Worm (Caenorhabditis elegans) whole organism, late embryonic: ENCODE measurements around the gene sru-16.
A peak's percentile ranks its signal among the peaks of the same experiment; 100 is the strongest.

Experiments used
- C08G9.2 ChIP-seq: sonication (generic microtip); optimal IDR thresholded peaks from 2 replicates; lab custom pipeline; 2016; ENCODE audit warnings: mild to moderate bottlenecking, missing genetic modification characterization, moderate library complexity, missing compliant biosample characterization
- F13H6.1 ChIP-seq: sonication (generic microtip); optimal IDR thresholded peaks from 2 replicates; lab custom pipeline; 2016; ENCODE audit warnings: missing genetic modification characterization, missing compliant biosample characterization
- K02D7.2 ChIP-seq: sonication (generic microtip); optimal IDR thresholded peaks from 2 replicates; lab custom pipeline; 2017; ENCODE audit warnings: mild to moderate bottlenecking, missing genetic modification characterization, missing compliant biosample characterization
- T23F11.4 ChIP-seq: fragments of 200-800 bp; sonication (Bioruptor generic); optimal IDR thresholded peaks from 2 replicates; lab custom pipeline; 2018; ENCODE audit warnings: mild to moderate bottlenecking, missing genetic modification characterization, missing compliant biosample characterization
- Y22D7AL.16 ChIP-seq: sonication (generic microtip); optimal IDR thresholded peaks from 2 replicates; lab custom pipeline; 2016; ENCODE audit warnings: missing genetic modification characterization, missing compliant biosample characterization
- ahr-1 ChIP-seq: sonication (generic microtip); optimal IDR thresholded peaks from 2 replicates; lab custom pipeline; 2016; ENCODE audit warnings: missing genetic modification characterization, missing compliant biosample characterization
- ama-1 ChIP-seq: fragments of 150-350 bp; optimal IDR thresholded peaks from 2 replicates; lab custom pipeline; 2014
- ceh-14 ChIP-seq: sonication (generic microtip); optimal IDR thresholded peaks from 2 replicates; lab custom pipeline; 2016; ENCODE audit warnings: missing genotype, missing genetic modification characterization, missing compliant biosample characterization
- ceh-18 ChIP-seq: sonication (generic microtip); optimal IDR thresholded peaks from 2 replicates; lab custom pipeline; 2016; ENCODE audit warnings: missing genetic modification characterization, missing compliant biosample characterization
- ceh-2 ChIP-seq: sonication (generic microtip); optimal IDR thresholded peaks from 2 replicates; lab custom pipeline; 2016; ENCODE audit warnings: missing genotype, missing genetic modification characterization, missing compliant biosample characterization
- ceh-22 ChIP-seq: sonication (generic microtip); optimal IDR thresholded peaks from 2 replicates; lab custom pipeline; 2017; ENCODE audit warnings: missing biosample characterization, missing genetic modification characterization
- ceh-34 ChIP-seq: sonication (generic microtip); optimal IDR thresholded peaks from 2 replicates; lab custom pipeline; 2016; ENCODE audit warnings: mild to moderate bottlenecking, missing genetic modification characterization, missing compliant biosample characterization
- ceh-48 ChIP-seq: sonication (generic microtip); optimal IDR thresholded peaks from 2 replicates; lab custom pipeline; 2016; ENCODE audit warnings: missing genetic modification characterization, inconsistent platforms, missing compliant biosample characterization
- ceh-9 ChIP-seq: sonication (generic microtip); optimal IDR thresholded peaks from 2 replicates; lab custom pipeline; 2016; ENCODE audit warnings: mild to moderate bottlenecking, missing genetic modification characterization, inconsistent platforms, missing compliant biosample characterization
- dmd-4 ChIP-seq: sonication (generic microtip); optimal IDR thresholded peaks from 2 replicates; lab custom pipeline; 2016; ENCODE audit warnings: borderline replicate concordance, missing genetic modification characterization, missing compliant biosample characterization
- dve-1 ChIP-seq: sonication (generic microtip); optimal IDR thresholded peaks from 2 replicates; lab custom pipeline; 2017; ENCODE audit warnings: antibody characterized with exemption, mild to moderate bottlenecking, missing genetic modification characterization, missing compliant biosample characterization
- fkh-6 ChIP-seq: sonication (generic microtip); optimal IDR thresholded peaks from 2 replicates; lab custom pipeline; 2016; ENCODE audit warnings: missing genetic modification characterization, missing compliant biosample characterization
- gmeb-2 ChIP-seq: sonication (generic microtip); optimal IDR thresholded peaks from 2 replicates; lab custom pipeline; 2016; ENCODE audit warnings: missing genetic modification characterization, inconsistent platforms, missing compliant biosample characterization
- hlh-13 ChIP-seq: fragments of 200-800 bp; sonication (Bioruptor generic); optimal IDR thresholded peaks from 2 replicates; lab custom pipeline; 2018; ENCODE audit warnings: mild to moderate bottlenecking, missing genetic modification characterization, missing compliant biosample characterization
- hlh-15 ChIP-seq: sonication (generic microtip); optimal IDR thresholded peaks from 2 replicates; lab custom pipeline; 2016; ENCODE audit warnings: missing genetic modification characterization, missing compliant biosample characterization
- hlh-30 ChIP-seq: sonication (generic microtip); optimal IDR thresholded peaks from 2 replicates; lab custom pipeline; 2017; ENCODE audit warnings: antibody characterized with exemption, missing genetic modification characterization, missing compliant biosample characterization; ENCODE audit not compliant: insufficient read depth
- madf-2 ChIP-seq: sonication (generic microtip); optimal IDR thresholded peaks from 2 replicates; lab custom pipeline; 2017; ENCODE audit warnings: missing genetic modification characterization, missing compliant biosample characterization
- mec-3 ChIP-seq: sonication (generic microtip); optimal IDR thresholded peaks from 2 replicates; lab custom pipeline; 2016; ENCODE audit warnings: borderline replicate concordance, missing genetic modification characterization, missing compliant biosample characterization
- nhr-232 ChIP-seq: sonication (generic microtip); optimal IDR thresholded peaks from 2 replicates; lab custom pipeline; 2016; ENCODE audit warnings: missing genetic modification characterization, missing compliant biosample characterization
- npax-4 ChIP-seq: sonication (generic microtip); optimal IDR thresholded peaks from 2 replicates; lab custom pipeline; 2016; ENCODE audit warnings: missing genetic modification characterization, missing compliant biosample characterization
- odd-2 ChIP-seq: sonication (generic microtip); optimal IDR thresholded peaks from 2 replicates; lab custom pipeline; 2017; ENCODE audit warnings: antibody characterized with exemption, mild to moderate bottlenecking, missing genetic modification characterization, missing compliant biosample characterization
- pat-9 ChIP-seq: fragments of 200-800 bp; sonication (Bioruptor generic); optimal IDR thresholded peaks from 2 replicates; lab custom pipeline; 2018; ENCODE audit warnings: mild to moderate bottlenecking, missing genetic modification characterization, moderate library complexity, missing compliant biosample characterization
- pax-1 ChIP-seq: fragments of 150-350 bp; optimal IDR thresholded peaks from 2 replicates; lab custom pipeline; 2014; ENCODE audit warnings: missing biosample characterization, missing genetic modification characterization
- rnt-1 ChIP-seq: sonication (generic microtip); optimal IDR thresholded peaks from 2 replicates; lab custom pipeline; 2016; ENCODE audit warnings: missing genetic modification characterization, missing compliant biosample characterization
- sdc-2 ChIP-seq: sonication (generic microtip); optimal IDR thresholded peaks from 2 replicates; lab custom pipeline; 2016; ENCODE audit warnings: missing genotype, missing genetic modification characterization, missing compliant biosample characterization
- sox-4 ChIP-seq: sonication (generic microtip); optimal IDR thresholded peaks from 2 replicates; lab custom pipeline; 2017; ENCODE audit warnings: mild to moderate bottlenecking, missing genetic modification characterization, inconsistent platforms, missing compliant biosample characterization
- syd-9 ChIP-seq: sonication (generic microtip); optimal IDR thresholded peaks from 2 replicates; lab custom pipeline; 2016; ENCODE audit warnings: mild to moderate bottlenecking, missing genetic modification characterization, moderate library complexity, missing compliant biosample characterization
- tbx-2 ChIP-seq: sonication (generic microtip); optimal IDR thresholded peaks from 2 replicates; lab custom pipeline; 2016; ENCODE audit warnings: missing genetic modification characterization, missing compliant biosample characterization
- ttx-3 ChIP-seq: sonication (generic microtip); optimal IDR thresholded peaks from 2 replicates; lab custom pipeline; 2016; ENCODE audit warnings: missing genetic modification reagents, missing genetic modification characterization, missing compliant biosample characterization
- unc-3 ChIP-seq, 2 experiments: fragments of 200-800 bp in 1 of 2; sonication (Bioruptor generic) in 1 of 2; sonication (generic microtip) in 1 of 2; conservative IDR thresholded peaks in 1 of 2; optimal IDR thresholded peaks in 1 of 2; 2 replicates each; pipeline versions ENCODE4 v1.3.6 to Lab custom; 2016 to 2022; ENCODE audit warnings: missing compliant biosample characterization in 2 of 2, missing genetic modification characterization in 2 of 2, missing genetic modification reagents in 1 of 2
- unc-42 ChIP-seq: sonication (generic microtip); optimal IDR thresholded peaks from 2 replicates; lab custom pipeline; 2016; ENCODE audit warnings: missing genotype, missing genetic modification characterization, missing compliant biosample characterization
- unc-86 ChIP-seq: sonication (generic microtip); optimal IDR thresholded peaks from 2 replicates; lab custom pipeline; 2016; ENCODE audit warnings: missing genetic modification characterization, missing compliant biosample characterization
- ztf-16 ChIP-seq: sonication (generic microtip); optimal IDR thresholded peaks from 2 replicates; lab custom pipeline; 2017; ENCODE audit warnings: missing genetic modification characterization, missing compliant biosample characterization

Gene sru-16

ce11 chrIV:13549350-13549749 lies 29.7 kb upstream of the sru-16 start (continued):
- TF ChIP-seq nhr-232 (tag; lab: Kevin White, UChicago) (no peak), pax-1 (tag; lab: Kevin White, UChicago) (no peak), ceh-48 (tag; lab: Kevin White, UChicago) (no peak), pat-9 (tag; lab: Kevin White, UChicago) (no peak), unc-42 (tag; lab: Kevin White, UChicago) (no peak), tbx-2 (peak; percentile 8), hlh-30 (no peak), dmd-4 (tag; lab: Kevin White, UChicago) (no peak), syd-9 (tag; lab: Kevin White, UChicago) (no peak), F13H6.1 (tag; lab: Kevin White, UChicago) (peak; percentile 8), ceh-14 (tag; lab: Kevin White, UChicago) (no peak), ahr-1 (tag; lab: Kevin White, UChicago) (no peak), K02D7.2 (tag; lab: Kevin White, UChicago) (peak; percentile 20), ttx-3 (tag; lab: Kevin White, UChicago) (peak; percentile 33), fkh-6 (no peak), unc-3 (GFP tag; conservative IDR thresholded peaks at IDR 0.05; lab: Robert Waterston, UW) (no peak), unc-3 (tag; optimal IDR thresholded peaks at IDR 0.05; lab: Kevin White, UChicago) (no peak), hlh-13 (GFP tag; lab: Kevin White, UChicago) (no peak), ztf-16 (tag; lab: Kevin White, UChicago) (no peak), odd-2 (tag; lab: Kevin White, UChicago) (no peak), npax-4 (tag; lab: Kevin White, UChicago) (peak; percentile 26), Y22D7AL.16 (tag; lab: Kevin White, UChicago) (no peak), ceh-9 (tag; lab: Kevin White, UChicago) (no peak), dve-1 (tag; lab: Kevin White, UChicago) (no peak), hlh-15 (tag; lab: Kevin White, UChicago) (no peak), rnt-1 (tag; lab: Kevin White, UChicago) (peak; percentile 1), ceh-34 (tag; lab: Kevin White, UChicago) (peak; percentile 26), mec-3 (tag; lab: Kevin White, UChicago) (no peak), C08G9.2 (tag; lab: Kevin White, UChicago) (no peak), sdc-2 (tag; lab: Kevin White, UChicago) (no peak), ceh-22 (tag; lab: Kevin White, UChicago) (no peak), sox-4 (tag; lab: Kevin White, UChicago) (peak; percentile 47), T23F11.4 (GFP tag; lab: Kevin White, UChicago) (no peak), ama-1 (lab: Kevin White, UChicago) (no peak), ceh-18 (tag; lab: Kevin White, UChicago) (no peak), ceh-2 (tag; lab: Kevin White, UChicago) (no peak)

ce11 chrIV:13554350-13554749 lies 24.7 kb upstream of the sru-16 start:
- TF ChIP-seq madf-2 (tag; lab: Kevin White, UChicago) (no peak), rnt-1 (tag; lab: Kevin White, UChicago) (no peak), unc-42 (tag; lab: Kevin White, UChicago) (peak; percentile 8)

- TF ChIP-seq hlh-15 (tag; lab: Kevin White, UChicago) (no peak), unc-42 (tag; lab: Kevin White, UChicago) (peak; percentile 68), ama-1 (lab: Kevin White, UChicago) (no peak), gmeb-2 (no peak), unc-86 (tag; lab: Kevin White, UChicago) (no peak), T23F11.4 (GFP tag; lab: Kevin White, UChicago) (no peak)
- TF ChIP-seq, all 69 proteins: peak for 1
Observed at ce11 chrIV:13555508-13555907, 23.5 kb upstream of the sru-16 start.
